Worm (Caenorhabditis elegans) whole organism, young adult: Measurements from ENCODE around the gene catp-2.
A peak's percentile ranks its signal among the peaks of the same experiment; 100 is the strongest.

Experiments used
- F52B5.7 ChIP-seq: sonication (generic microtip); optimal IDR thresholded peaks from 2 replicates; lab custom pipeline; 2016; ENCODE audit warnings: mild to moderate bottlenecking, missing genetic modification characterization, missing compliant biosample characterization
- F57A8.1 ChIP-seq: fragments of 200-800 bp; sonication (Bioruptor generic); optimal IDR thresholded peaks from 2 replicates; lab custom pipeline; 2018; ENCODE audit warnings: mild to moderate bottlenecking, missing genetic modification characterization, moderate library complexity, missing compliant biosample characterization
- K12H6.12 ChIP-seq: fragments of 200-800 bp; sonication (Bioruptor generic); optimal IDR thresholded peaks from 2 replicates; lab custom pipeline; 2018; ENCODE audit warnings: mild to moderate bottlenecking, missing genetic modification characterization, missing compliant biosample characterization
- T26A5.8 ChIP-seq: sonication (generic microtip); optimal IDR thresholded peaks from 2 replicates; lab custom pipeline; 2016; ENCODE audit warnings: missing genetic modification characterization, missing compliant biosample characterization
- Y53F4B.3 ChIP-seq: fragments of 200-800 bp; sonication (Bioruptor generic); IDR thresholded peaks from 2 replicates; pipeline ENCODE4 v1.3.6; 2022; ENCODE audit warnings: missing genetic modification reagents, missing genetic modification characterization, missing compliant biosample characterization
- Y53G8AR.9 ChIP-seq: fragments of 200-800 bp; sonication (Bioruptor generic); conservative IDR thresholded peaks from 2 replicates; pipeline ENCODE4 v1.3.6; 2022; ENCODE audit warnings: missing genetic modification reagents, missing genetic modification characterization, missing compliant biosample characterization
- Y67H2A.10 ChIP-seq: fragments of 200-800 bp; sonication (Bioruptor generic); conservative IDR thresholded peaks from 2 replicates; pipeline ENCODE4 v1.3.6; 2022; ENCODE audit warnings: missing genetic modification reagents, missing genetic modification characterization, missing compliant biosample characterization
- aptf-2 ChIP-seq: fragments of 200-800 bp; sonication (Bioruptor generic); conservative IDR thresholded peaks from 2 replicates; pipeline ENCODE4 v1.3.6; 2022; ENCODE audit warnings: missing genetic modification reagents, missing genetic modification characterization, missing compliant biosample characterization
- attf-3 ChIP-seq: fragments of 200-800 bp; sonication (Bioruptor generic); conservative IDR thresholded peaks from 2 replicates; pipeline ENCODE4 v1.3.6; 2022; ENCODE audit warnings: missing genetic modification reagents, missing genetic modification characterization, missing compliant biosample characterization
- attf-5 ChIP-seq: fragments of 200-800 bp; sonication (Bioruptor generic); optimal IDR thresholded peaks from 2 replicates; lab custom pipeline; 2018; ENCODE audit warnings: mild to moderate bottlenecking, missing genetic modification characterization, missing compliant biosample characterization
- cebp-1 ChIP-seq, 2 experiments: fragments of 200-800 bp in 1 of 2; sonication (Bioruptor generic) in 1 of 2; sonication (generic microtip) in 1 of 2; IDR thresholded peaks in 1 of 2; optimal IDR thresholded peaks in 1 of 2; 2 replicates each; pipeline versions ENCODE4 v1.3.6 to Lab custom; 2017 to 2022; ENCODE audit warnings: missing compliant biosample characterization in 2 of 2, missing genetic modification characterization in 2 of 2, mild to moderate bottlenecking in 1 of 2, missing genetic modification reagents in 1 of 2, moderate library complexity in 1 of 2
- ceh-40 ChIP-seq: fragments of 200-800 bp; sonication (Bioruptor generic); IDR thresholded peaks from 2 replicates; pipeline ENCODE4 v1.3.6; 2022; ENCODE audit warnings: missing genetic modification characterization, missing compliant biosample characterization
- ceh-79 ChIP-seq: sonication (generic microtip); optimal IDR thresholded peaks from 2 replicates; lab custom pipeline; 2017; ENCODE audit warnings: mild to moderate bottlenecking, missing genetic modification characterization, missing compliant biosample characterization
- chd-7 ChIP-seq: sonication (generic microtip); optimal IDR thresholded peaks from 2 replicates; lab custom pipeline; 2016; ENCODE audit warnings: mild to moderate bottlenecking, missing genetic modification characterization, moderate library complexity, missing compliant biosample characterization
- dox-1 ChIP-seq: fragments of 200-800 bp; sonication (Bioruptor generic); IDR thresholded peaks from 2 replicates; pipeline ENCODE4 v1.3.6; 2022; ENCODE audit warnings: missing genetic modification reagents, missing genetic modification characterization, missing compliant biosample characterization
- egl-44 ChIP-seq: fragments of 200-800 bp; sonication (Bioruptor generic); IDR thresholded peaks from 2 replicates; pipeline ENCODE4 v1.3.6; 2022; ENCODE audit warnings: missing genetic modification reagents, missing genetic modification characterization, missing compliant biosample characterization
- egrh-3 ChIP-seq: fragments of 200-800 bp; sonication (Bioruptor generic); IDR thresholded peaks from 2 replicates; pipeline ENCODE4 v1.3.6; 2022; ENCODE audit warnings: missing genetic modification reagents, missing genetic modification characterization, missing compliant biosample characterization
- hmg-1.2 ChIP-seq: fragments of 200-800 bp; sonication (Bioruptor generic); IDR thresholded peaks from 2 replicates; pipeline ENCODE4 v1.3.6; 2022; ENCODE audit warnings: missing genetic modification reagents, missing genetic modification characterization, missing compliant biosample characterization
- hsf-1 ChIP-seq: fragments of 200-800 bp; sonication (Bioruptor generic); IDR thresholded peaks from 2 replicates; pipeline ENCODE4 v1.3.6; 2022; ENCODE audit warnings: missing genetic modification reagents, missing genetic modification characterization, missing compliant biosample characterization
- let-526 ChIP-seq: fragments of 200-800 bp; sonication (Bioruptor generic); IDR thresholded peaks from 2 replicates; pipeline ENCODE4 v1.3.6; 2022; ENCODE audit warnings: missing genetic modification reagents, missing genetic modification characterization, missing compliant biosample characterization
- lin-40 ChIP-seq: sonication (generic microtip); optimal IDR thresholded peaks from 2 replicates; lab custom pipeline; 2016; ENCODE audit warnings: missing genetic modification characterization, mild to moderate bottlenecking, missing compliant biosample characterization, missing genotype, missing genetic modification reagents
- lsy-27 ChIP-seq: sonication (generic microtip); optimal IDR thresholded peaks from 2 replicates; lab custom pipeline; 2017; ENCODE audit warnings: missing genetic modification characterization, mild to moderate bottlenecking, missing compliant biosample characterization, antibody characterized with exemption, missing genotype, borderline replicate concordance; ENCODE audit not compliant: insufficient read depth
- mcd-1 ChIP-seq: fragments of 200-800 bp; sonication (Bioruptor generic); IDR thresholded peaks from 2 replicates; pipeline ENCODE4 v1.3.6; 2022; ENCODE audit warnings: missing genetic modification reagents, missing genetic modification characterization, missing compliant biosample characterization
- mel-28 ChIP-seq: sonication (generic microtip); optimal IDR thresholded peaks from 2 replicates; lab custom pipeline; 2016; ENCODE audit warnings: borderline replicate concordance, mild to moderate bottlenecking, missing genetic modification characterization, missing compliant biosample characterization
- nfyb-1 ChIP-seq: fragments of 200-800 bp; sonication (Bioruptor generic); IDR thresholded peaks from 2 replicates; pipeline ENCODE4 v1.3.6; 2022; ENCODE audit warnings: missing genetic modification reagents, missing genetic modification characterization, missing compliant biosample characterization
- pbrm-1 ChIP-seq: fragments of 200-800 bp; sonication (Bioruptor generic); IDR thresholded peaks from 2 replicates; pipeline ENCODE4 v1.3.6; 2022; ENCODE audit warnings: missing genetic modification reagents, missing genetic modification characterization, missing compliant biosample characterization
- pha-4 ChIP-seq: fragments of 150-350 bp; sonication (generic microtip); optimal IDR thresholded peaks from 2 replicates; lab custom pipeline; 2014; ENCODE audit warnings: missing biosample characterization, missing genetic modification reagents, missing genetic modification characterization
- rcor-1 ChIP-seq: fragments of 200-800 bp; sonication (Bioruptor generic); IDR thresholded peaks from 2 replicates; pipeline ENCODE4 v1.3.6; 2022; ENCODE audit warnings: missing genetic modification reagents, missing genetic modification characterization, missing compliant biosample characterization
- repo-1 ChIP-seq: sonication (generic microtip); optimal IDR thresholded peaks from 2 replicates; lab custom pipeline; 2017; ENCODE audit warnings: mild to moderate bottlenecking, missing genetic modification characterization, missing compliant biosample characterization
- sdz-38 ChIP-seq: sonication (generic microtip); optimal IDR thresholded peaks from 2 replicates; lab custom pipeline; 2016; ENCODE audit warnings: missing genotype, missing genetic modification characterization, missing compliant biosample characterization
- snpc-1.3 ChIP-seq: sonication (generic microtip); optimal IDR thresholded peaks from 2 replicates; lab custom pipeline; 2017; ENCODE audit warnings: missing genetic modification characterization, mild to moderate bottlenecking, missing compliant biosample characterization, antibody characterized with exemption, moderate library complexity, missing genotype, missing genetic modification reagents; ENCODE audit not compliant: insufficient read depth
- somi-1 ChIP-seq: fragments of 200-800 bp; sonication (Bioruptor generic); optimal IDR thresholded peaks from 2 replicates; lab custom pipeline; 2018; ENCODE audit warnings: mild to moderate bottlenecking, missing genetic modification characterization, missing compliant biosample characterization
- sptf-2 ChIP-seq: fragments of 200-800 bp; sonication (Bioruptor generic); optimal IDR thresholded peaks from 2 replicates; lab custom pipeline; 2018; ENCODE audit warnings: mild to moderate bottlenecking, missing genetic modification characterization, missing compliant biosample characterization
- tbx-9 ChIP-seq: sonication (generic microtip); optimal IDR thresholded peaks from 2 replicates; lab custom pipeline; 2016; ENCODE audit warnings: borderline replicate concordance, missing genetic modification characterization, inconsistent platforms, missing compliant biosample characterization
- tlf-1 ChIP-seq: fragments of 200-800 bp; sonication (Bioruptor generic); optimal IDR thresholded peaks from 2 replicates; lab custom pipeline; 2018; ENCODE audit warnings: mild to moderate bottlenecking, missing genetic modification characterization, missing compliant biosample characterization
- zfh-2 ChIP-seq: fragments of 200-800 bp; sonication (Bioruptor generic); conservative IDR thresholded peaks from 2 replicates; pipeline ENCODE4 v1.3.6; 2022; ENCODE audit warnings: missing genetic modification reagents, missing genetic modification characterization, missing compliant biosample characterization
- ztf-25 ChIP-seq: fragments of 200-800 bp; sonication (Bioruptor generic); IDR thresholded peaks from 2 replicates; pipeline ENCODE4 v1.3.6; 2022; ENCODE audit warnings: missing genetic modification reagents, missing genetic modification characterization, missing compliant biosample characterization
- ztf-6 ChIP-seq: fragments of 200-800 bp; sonication (Bioruptor generic); IDR thresholded peaks from 2 replicates; pipeline ENCODE4 v1.3.6; 2022; ENCODE audit warnings: missing genetic modification reagents, missing genetic modification characterization, missing compliant biosample characterization

Gene catp-2

ce11 chrV:4957619-4958018 is 23.1 kb downstream of the catp-2 start:
- TF ChIP-seq sptf-2 (GFP tag; lab: Kevin White, UChicago): no peak
- TF ChIP-seq mcd-1: no peak
- TF ChIP-seq aptf-2 (GFP tag; lab: Robert Waterston, UW): no peak
- no peak for TF ChIP-seq somi-1 (GFP tag; lab: Kevin White, UChicago)
- no peak for TF ChIP-seq tlf-1 (GFP tag; lab: Kevin White, UChicago)
- no peak for TF ChIP-seq repo-1 (tag; lab: Kevin White, UChicago)
- no peak for TF ChIP-seq Y67H2A.10 (GFP tag; lab: Robert Waterston, UW)
- TF ChIP-seq dox-1: no peak

- TF ChIP-seq let-526 (GFP tag; lab: Robert Waterston, UW) (no peak), F52B5.7 (tag; lab: Kevin White, UChicago) (no peak), aptf-2 (GFP tag; lab: Robert Waterston, UW) (no peak), Y53G8AR.9 (GFP tag; lab: Robert Waterston, UW) (peak; percentile 25; the same call in 1 of the 2 replicates), lsy-27 (tag; lab: Kevin White, UChicago) (no peak), dox-1 (0 out of 2 replicates have a peak, but pooled peaks have one; percentile 16), ztf-6 (GFP tag; lab: Robert Waterston, UW) (no peak), T26A5.8 (tag; lab: Kevin White, UChicago) (no peak), attf-3 (GFP tag; lab: Robert Waterston, UW) (no peak), F57A8.1 (GFP tag; lab: Kevin White, UChicago) (no peak), egl-44 (GFP tag; lab: Robert Waterston, UW) (no peak), chd-7 (tag; lab: Kevin White, UChicago) (no peak), K12H6.12 (tag; lab: Kevin White, UChicago) (no peak), egrh-3 (GFP tag; lab: Robert Waterston, UW) (peak; percentile 5; the same call in 1 of the 2 replicates), pha-4 (tag; lab: Kevin White, UChicago) (no peak), zfh-2 (GFP tag; lab: Robert Waterston, UW) (peak; percentile 65), snpc-1.3 (tag; lab: Kevin White, UChicago) (no peak), nfyb-1 (GFP tag; lab: Robert Waterston, UW) (no peak), ceh-40 (no peak), ztf-25 (GFP tag; lab: Robert Waterston, UW) (no peak), Y53F4B.3 (no peak), sdz-38 (tag; lab: Kevin White, UChicago) (no peak), ceh-79 (tag; lab: Kevin White, UChicago) (no peak)
Measured at ce11 chrV:4960686-4961085, 26.2 kb downstream of the catp-2 start.

ce11 chrV:4962968-4963367 is 28.5 kb downstream of the catp-2 start, which contains the start of gene tam-1:
Gene tam-1 (minus strand): TSS chrV:4963102.
- no peak for TF ChIP-seq hsf-1 (GFP tag; lab: Robert Waterston, UW)
- TF ChIP-seq lin-40: no peak
- no peak for TF ChIP-seq attf-5 (GFP tag; lab: Kevin White, UChicago)
- peak; percentile 20; the same call in 1 of the 2 replicates for TF ChIP-seq hmg-1.2
- TF ChIP-seq pbrm-1 (GFP tag; lab: Robert Waterston, UW): no peak
- no peak for TF ChIP-seq chd-7 (tag; lab: Kevin White, UChicago)
- no peak for TF ChIP-seq somi-1 (GFP tag; lab: Kevin White, UChicago)
- TF ChIP-seq cebp-1 (GFP tag; IDR thresholded peaks at IDR 0.05; lab: Robert Waterston, UW): no peak
- TF ChIP-seq cebp-1 (tag; optimal IDR thresholded peaks at IDR 0.05; lab: Kevin White, UChicago): peak; percentile 39
- TF ChIP-seq mel-28 (tag; lab: Kevin White, UChicago): no peak
- no peak for TF ChIP-seq rcor-1
- no peak for TF ChIP-seq tbx-9 (tag; lab: Kevin White, UChicago)
